Worm (Caenorhabditis elegans) whole organism, midembryonic: ENCODE measurements around the gene Y71H2AM.25.

Experiments used
- T22C8.4 ChIP-seq: fragments of 200-800 bp; sonication (Bioruptor generic); IDR thresholded peaks from 2 replicates; pipeline ENCODE4 v1.3.6; 2022; ENCODE audit warnings: missing genetic modification characterization, missing compliant biosample characterization
- cog-1 ChIP-seq: sonication (generic microtip); optimal IDR thresholded peaks from 2 replicates; lab custom pipeline; 2016; ENCODE audit warnings: missing genetic modification characterization, missing compliant biosample characterization
- flt-1 ChIP-seq: fragments of 200-800 bp; sonication (Bioruptor generic); IDR thresholded peaks from 2 replicates; pipeline ENCODE4 v1.3.6; 2022; ENCODE audit warnings: missing genetic modification characterization, missing compliant biosample characterization
- klf-2 ChIP-seq: fragments of 200-800 bp; sonication (Bioruptor generic); conservative IDR thresholded peaks from 2 replicates; pipeline ENCODE4 v1.3.6; 2022; ENCODE audit warnings: missing genetic modification reagents, missing genetic modification characterization, missing compliant biosample characterization
- med-1 ChIP-seq: sonication (generic microtip); optimal IDR thresholded peaks from 2 replicates; lab custom pipeline; 2017; ENCODE audit warnings: missing genetic modification characterization, mild to moderate bottlenecking, missing compliant biosample characterization, antibody characterized with exemption, missing genetic modification reagents; ENCODE audit not compliant: insufficient read depth
- ref-1 ChIP-seq: fragments of 200-800 bp; sonication (Bioruptor generic); conservative IDR thresholded peaks from 2 replicates; pipeline ENCODE4 v1.3.6; 2022; ENCODE audit warnings: missing genetic modification reagents, missing genetic modification characterization, missing compliant biosample characterization
- ztf-29 ChIP-seq: fragments of 200-800 bp; sonication (Bioruptor generic); IDR thresholded peaks from 2 replicates; pipeline ENCODE4 v1.3.6; 2022; ENCODE audit warnings: missing genetic modification reagents, missing genetic modification characterization, missing compliant biosample characterization

ce11 chrIII:2757478-2757877 is 44.8 kb upstream of the Y71H2AM.25 start:
- TF ChIP-seq cog-1 (tag; lab: Kevin White, UChicago) (no peak), flt-1 (GFP tag; lab: Robert Waterston, UW) (no peak), ref-1 (no peak), med-1 (GFP tag; lab: Kevin White, UChicago) (no peak), ztf-29 (no peak), klf-2 (no peak), T22C8.4 (GFP tag; lab: Robert Waterston, UW) (no peak)
